Worm (Caenorhabditis elegans) whole organism, L3 larva: Measurements from ENCODE around the gene rpi-2.

Source experiments
- ama-1 ChIP-seq: fragments of 150-350 bp; optimal IDR thresholded peaks from 2 replicates; lab custom pipeline; 2018
- fos-1 ChIP-seq: fragments of 150-350 bp; optimal IDR thresholded peaks from 2 replicates; lab custom pipeline; 2014; ENCODE audit warnings: missing biosample characterization, missing genetic modification characterization
- mml-1 ChIP-seq: fragments of 150-350 bp; sonication (generic microtip); optimal IDR thresholded peaks from 3 replicates; lab custom pipeline; 2014; ENCODE audit warnings: missing biosample characterization, missing genetic modification characterization
- pha-4 ChIP-seq: fragments of 150-350 bp; optimal IDR thresholded peaks from 2 replicates; lab custom pipeline; 2014; ENCODE audit warnings: missing biosample characterization, missing genetic modification reagents, missing genetic modification characterization

ce11 chrIV:1706996-1707395, 4.1 kb upstream of the rpi-2 start, which contains the start of gene K08D12.4:
- TF ChIP-seq fos-1 (tag; lab: Kevin White, UChicago), result no peak
- no peak for TF ChIP-seq mml-1 (tag; lab: Kevin White, UChicago)
- TF ChIP-seq pha-4 (tag; lab: Kevin White, UChicago), result no peak
- TF ChIP-seq ama-1 (lab: Kevin White, UChicago), result no peak
